Fruit fly (Drosophila melanogaster) whole organism, embryonic: Measurements from ENCODE around the gene Nepl20.

Source experiments
- Asciz ChIP-seq: fragments of 200-800 bp; sonication (Bioruptor generic); optimal IDR thresholded peaks from 2 replicates; lab custom pipeline; 2017; ENCODE audit warnings: missing biosample characterization, mild to moderate bottlenecking, missing genetic modification characterization, missing genetic modification reagents
- B-H2 ChIP-seq: fragments of 200-800 bp; sonication (Bioruptor generic); optimal IDR thresholded peaks from 2 replicates; lab custom pipeline; 2018; ENCODE audit warnings: missing biosample characterization, mild to moderate bottlenecking, missing genetic modification characterization
- CG12155 ChIP-seq: fragments of 200-800 bp; sonication (Bioruptor generic); optimal IDR thresholded peaks from 3 replicates; lab custom pipeline; 2016; ENCODE audit warnings: missing biosample characterization, missing genetic modification characterization
- CG12236 ChIP-seq: fragments of 200-800 bp; sonication (Bioruptor generic); optimal IDR thresholded peaks from 2 replicates; lab custom pipeline; 2016; ENCODE audit warnings: missing biosample characterization, missing genetic modification characterization
- CG1233 ChIP-seq: fragments of 200-800 bp; sonication (Bioruptor generic); optimal IDR thresholded peaks from 4 replicates; lab custom pipeline; 2018; ENCODE audit warnings: missing biosample characterization, mild to moderate bottlenecking, missing genetic modification characterization
- CG14441 ChIP-seq: fragments of 200-800 bp; sonication (Bioruptor generic); IDR thresholded peaks from 2 replicates; pipeline ENCODE4 v1.3.6; 2022; ENCODE audit warnings: missing biosample characterization, missing genetic modification characterization
- CG14667 ChIP-seq: fragments of 200-800 bp; sonication (Bioruptor generic); IDR thresholded peaks from 2 replicates; pipeline ENCODE4 v1.3.6; 2022; ENCODE audit warnings: missing biosample characterization, missing genetic modification characterization
- CG15601 ChIP-seq: fragments of 200-800 bp; sonication (Bioruptor generic); optimal IDR thresholded peaks from 3 replicates; lab custom pipeline; 2019; ENCODE audit warnings: missing biosample characterization, mild to moderate bottlenecking, missing genetic modification characterization, moderate library complexity
- CG16815 ChIP-seq: fragments of 200-800 bp; sonication (Bioruptor generic); optimal IDR thresholded peaks from 3 replicates; lab custom pipeline; 2017; ENCODE audit warnings: missing biosample characterization, mild to moderate bottlenecking, missing genetic modification characterization
- CG17359 ChIP-seq: fragments of 200-800 bp; sonication (Bioruptor generic); optimal IDR thresholded peaks from 3 replicates; lab custom pipeline; 2018; ENCODE audit warnings: missing biosample characterization, mild to moderate bottlenecking, missing genetic modification characterization, moderate library complexity
- CG2120 ChIP-seq: fragments of 200-800 bp; sonication (Bioruptor generic); optimal IDR thresholded peaks from 3 replicates; lab custom pipeline; 2016; ENCODE audit warnings: missing biosample characterization, missing genetic modification characterization
- CG30403 ChIP-seq: fragments of 200-800 bp; sonication (Bioruptor generic); optimal IDR thresholded peaks from 3 replicates; lab custom pipeline; 2016; ENCODE audit warnings: missing biosample characterization, missing genetic modification characterization
- CG31365 ChIP-seq: fragments of 200-800 bp; sonication (Bioruptor generic); optimal IDR thresholded peaks from 2 replicates; lab custom pipeline; 2018; ENCODE audit warnings: missing biosample characterization, mild to moderate bottlenecking, missing genetic modification characterization
- CG34422 ChIP-seq: fragments of 200-800 bp; sonication (Bioruptor generic); IDR thresholded peaks from 3 replicates; pipeline ENCODE4 v1.3.6; 2022; ENCODE audit warnings: missing biosample characterization, missing genetic modification characterization
- CG4617 ChIP-seq: fragments of 200-800 bp; sonication (Bioruptor generic); optimal IDR thresholded peaks from 3 replicates; lab custom pipeline; 2016; ENCODE audit warnings: missing biosample characterization, missing genetic modification characterization, borderline replicate concordance
- CG4854 ChIP-seq: fragments of 200-800 bp; sonication (Bioruptor generic); optimal IDR thresholded peaks from 2 replicates; lab custom pipeline; 2016; ENCODE audit warnings: missing biosample characterization, missing genetic modification characterization, inconsistent platforms
- CG6175 ChIP-seq: fragments of 200-800 bp; sonication (Bioruptor generic); IDR thresholded peaks from 3 replicates; pipeline ENCODE4 v1.3.6; 2022; ENCODE audit warnings: missing biosample characterization, missing genetic modification characterization
- CG7987 ChIP-seq: fragments of 200-800 bp; sonication (Bioruptor generic); optimal IDR thresholded peaks from 2 replicates; lab custom pipeline; 2018; ENCODE audit warnings: missing biosample characterization, mild to moderate bottlenecking, missing genetic modification characterization, moderate library complexity
- CG8290 ChIP-seq, 3 experiments: fragments of 200-800 bp; sonication (Bioruptor generic); optimal IDR thresholded peaks; 2 replicates each; lab custom pipeline; 2016 to 2019; ENCODE audit warnings: missing biosample characterization in 3 of 3, missing genetic modification characterization in 3 of 3, mild to moderate bottlenecking in 2 of 3, moderate library complexity in 1 of 3
- CG9727 ChIP-seq: fragments of 200-800 bp; sonication (Bioruptor generic); optimal IDR thresholded peaks from 3 replicates; lab custom pipeline; 2017; ENCODE audit warnings: missing biosample characterization, mild to moderate bottlenecking, missing genetic modification characterization
- CG9797 ChIP-seq: fragments of 200-800 bp; sonication (Bioruptor generic); optimal IDR thresholded peaks from 3 replicates; lab custom pipeline; 2018; ENCODE audit warnings: missing biosample characterization, mild to moderate bottlenecking, missing genetic modification characterization
- Dad ChIP-seq: fragments of 200-800 bp; sonication (Bioruptor generic); optimal IDR thresholded peaks from 3 replicates; lab custom pipeline; 2016; ENCODE audit warnings: missing biosample characterization, missing genetic modification characterization
- Deaf1 ChIP-seq: fragments of 200-800 bp; optimal IDR thresholded peaks from 3 replicates; lab custom pipeline; 2019; ENCODE audit warnings: missing biosample characterization, mild to moderate bottlenecking, missing genetic modification characterization, moderate library complexity
- E2f2 ChIP-seq: fragments of 200-800 bp; sonication (Bioruptor generic); IDR thresholded peaks from 2 replicates; pipeline ENCODE4 v1.3.6; 2022; ENCODE audit warnings: missing biosample characterization, missing genetic modification characterization
- Eip74EF ChIP-seq, 2 experiments: fragments of 200-800 bp in 1 of 2; fragments of >200 bp in 1 of 2; sonication (Bioruptor generic) in 1 of 2; optimal IDR thresholded peaks; 2 replicates each; lab custom pipeline; 2017 to 2019; ENCODE audit warnings: missing biosample characterization in 2 of 2, missing genetic modification characterization in 2 of 2, mild to moderate bottlenecking in 1 of 2, moderate library complexity in 1 of 2
- Ets97D ChIP-seq: fragments of 200-800 bp; sonication (Bioruptor generic); optimal IDR thresholded peaks from 3 replicates; lab custom pipeline; 2016; ENCODE audit warnings: missing biosample characterization, missing genetic modification characterization
- HLH3B ChIP-seq: fragments of 200-800 bp; sonication (Bioruptor generic); IDR thresholded peaks from 2 replicates; pipeline ENCODE4 v1.3.6; 2022; ENCODE audit warnings: missing biosample characterization, missing genetic modification characterization
- Hsf ChIP-seq: fragments of 200-800 bp; sonication (Bioruptor generic); optimal IDR thresholded peaks from 3 replicates; lab custom pipeline; 2016; ENCODE audit warnings: missing biosample characterization, missing genetic modification characterization
- MBD-R2 ChIP-seq: fragments of 200-800 bp; sonication (Bioruptor generic); IDR thresholded peaks from 2 replicates; pipeline ENCODE4 v1.3.6; 2022; ENCODE audit warnings: missing biosample characterization, missing genetic modification characterization
- Stat92E ChIP-seq, 3 experiments: fragments of >200 bp in 2 of 3; fragments of 200-800 bp in 1 of 3; sonication (Bioruptor generic) in 1 of 3; optimal IDR thresholded peaks; 2 replicates each; lab custom pipeline; 2017 to 2019; ENCODE audit warnings: missing biosample characterization in 3 of 3, missing genetic modification characterization in 3 of 3, mild to moderate bottlenecking in 1 of 3, moderate library complexity in 1 of 3
- ab ChIP-seq: fragments of 200-800 bp; sonication (Bioruptor generic); optimal IDR thresholded peaks from 2 replicates; lab custom pipeline; 2016; ENCODE audit warnings: missing biosample characterization, missing genetic modification characterization
- cg ChIP-seq: fragments of 200-800 bp; sonication (Bioruptor generic); optimal IDR thresholded peaks from 3 replicates; lab custom pipeline; 2019; ENCODE audit warnings: missing biosample characterization, mild to moderate bottlenecking, missing genetic modification characterization, moderate library complexity
- dan ChIP-seq: fragments of 200-800 bp; sonication (Bioruptor generic); IDR thresholded peaks from 2 replicates; pipeline ENCODE4 v1.3.6; 2022; ENCODE audit warnings: missing biosample characterization, missing genetic modification characterization
- dm ChIP-seq: fragments of 200-800 bp; sonication (Bioruptor generic); optimal IDR thresholded peaks from 3 replicates; lab custom pipeline; 2016; ENCODE audit warnings: missing biosample characterization, missing genetic modification characterization
- emc ChIP-seq: fragments of 200-800 bp; sonication (Bioruptor generic); optimal IDR thresholded peaks from 2 replicates; lab custom pipeline; 2016; ENCODE audit warnings: missing biosample characterization, missing genetic modification characterization
- ems ChIP-seq: fragments of 200-800 bp; sonication (Bioruptor generic); optimal IDR thresholded peaks from 3 replicates; lab custom pipeline; 2016; ENCODE audit warnings: missing biosample characterization, missing genetic modification characterization
- fd102C ChIP-seq: fragments of 200-800 bp; sonication (Bioruptor generic); optimal IDR thresholded peaks from 2 replicates; lab custom pipeline; 2018; ENCODE audit warnings: missing biosample characterization, mild to moderate bottlenecking, missing genetic modification characterization, moderate library complexity
- grn ChIP-seq: fragments of 200-800 bp; sonication (Bioruptor generic); optimal IDR thresholded peaks from 3 replicates; lab custom pipeline; 2017; ENCODE audit warnings: missing biosample characterization, missing genetic modification characterization
- lab ChIP-seq: fragments of 200-800 bp; sonication (Bioruptor generic); optimal IDR thresholded peaks from 3 replicates; lab custom pipeline; 2017; ENCODE audit warnings: missing biosample characterization, missing genetic modification characterization, mild to moderate bottlenecking, moderate library complexity, missing genetic modification reagents
- nmo ChIP-seq: fragments of 200-800 bp; sonication (Bioruptor generic); optimal IDR thresholded peaks from 2 replicates; lab custom pipeline; 2018; ENCODE audit warnings: missing biosample characterization, mild to moderate bottlenecking, missing genetic modification characterization, moderate library complexity
- p53 ChIP-seq: fragments of 200-800 bp; sonication (Bioruptor generic); optimal IDR thresholded peaks from 2 replicates; lab custom pipeline; 2016; ENCODE audit warnings: missing biosample characterization, missing genetic modification characterization
- scrt ChIP-seq: fragments of 200-800 bp; sonication (Bioruptor generic); optimal IDR thresholded peaks from 2 replicates; lab custom pipeline; 2018; ENCODE audit warnings: missing biosample characterization, mild to moderate bottlenecking, missing genetic modification characterization, moderate library complexity
- seq ChIP-seq: fragments of 200-800 bp; sonication (Bioruptor generic); IDR thresholded peaks from 2 replicates; pipeline ENCODE4 v1.3.6; 2022; ENCODE audit warnings: missing biosample characterization, missing genetic modification characterization
- shn ChIP-seq: fragments of 200-800 bp; sonication (Bioruptor generic); optimal IDR thresholded peaks from 3 replicates; lab custom pipeline; 2016; ENCODE audit warnings: missing biosample characterization, missing genetic modification characterization
- ssp ChIP-seq: fragments of 200-800 bp; sonication (Bioruptor generic); IDR thresholded peaks from 2 replicates; pipeline ENCODE4 v1.3.6; 2022; ENCODE audit warnings: missing biosample characterization, missing genetic modification characterization
- toy ChIP-seq: fragments of 200-800 bp; sonication (Bioruptor generic); IDR thresholded peaks from 2 replicates; pipeline ENCODE4 v1.3.6; 2022; ENCODE audit warnings: missing biosample characterization, missing genetic modification characterization
- wdn ChIP-seq: fragments of 200-800 bp; sonication (Bioruptor generic); IDR thresholded peaks from 2 replicates; pipeline ENCODE4 v1.3.6; 2022; ENCODE audit warnings: missing biosample characterization, missing genetic modification characterization
- yki ChIP-seq: fragments of >200 bp; optimal IDR thresholded peaks from 3 replicates; lab custom pipeline; 2018
- zen2 ChIP-seq: fragments of 200-800 bp; sonication (Bioruptor generic); IDR thresholded peaks from 3 replicates; pipeline ENCODE4 v1.3.6; 2022; ENCODE audit warnings: missing biosample characterization, missing genetic modification characterization; ENCODE audit not compliant: partially characterized antibody

Nepl20 gene

dm6 chr3R:28844611-28845376 lies 35.8 kb upstream of the Nepl20 start, which contains the start of the genes Apc and spg (continued):
- TF ChIP-seq HLH3B (GFP tag; lab: Robert Waterston, UW) (peak; percentile 32; the same call in 1 of the 2 replicates), CG17359 (tag; lab: Kevin White, UChicago) (peak; percentile 10), Hsf (no peak), CG9797 (GFP tag; lab: Kevin White, UChicago) (peak; percentile 95), grn (peak; percentile 32), CG7987 (GFP tag; lab: Kevin White, UChicago) (peak; percentile 76), CG6175 (GFP tag; lab: Robert Waterston, UW) (no peak), CG16815 (GFP tag; lab: Kevin White, UChicago) (peak; percentile 1), CG12155 (GFP tag; lab: Kevin White, UChicago) (peak; percentile 47), CG4854 (GFP tag; lab: Kevin White, UChicago) (no peak), CG9727 (peak; percentile 20), Stat92E (GFP tag; optimal IDR thresholded peaks at IDR 0.05; lab: Kevin White, UChicago) (peak in 1 of 3 experiments; percentile 65), seq (GFP tag; lab: Robert Waterston, UW) (0 out of 2 replicates have a peak, but pooled peaks have one; percentile 40), MBD-R2 (GFP tag; lab: Robert Waterston, UW) (peak; percentile 62), CG1233 (GFP tag; lab: Kevin White, UChicago) (peak; percentile 19), scrt (GFP tag; lab: Kevin White, UChicago) (peak; percentile 31), p53 (no peak), CG8290 (GFP tag; optimal IDR thresholded peaks at IDR 0.05; lab: Kevin White, UChicago) (no peak), CG8290 (tag; optimal IDR thresholded peaks at IDR 0.05; lab: Kevin White, UChicago) (peak in 1 of 2 experiments; percentile 89), CG34422 (GFP tag; lab: Robert Waterston, UW) (peak; percentile 60; the same call in 1 of the 3 replicates), toy (no peak), Deaf1 (peak; percentile 30), shn (GFP tag; lab: Kevin White, UChicago) (no peak), emc (GFP tag; lab: Kevin White, UChicago) (no peak), yki (lab: Kevin White, UChicago) (no peak), fd102C (GFP tag; lab: Kevin White, UChicago) (peak; percentile 29), CG30403 (peak; percentile 28), ab (GFP tag; lab: Kevin White, UChicago) (no peak), Eip74EF (GFP tag; optimal IDR thresholded peaks at IDR 0.05; lab: Kevin White, UChicago) (peak in 1 of 2 experiments; percentile 8), Asciz (GFP tag; lab: Kevin White, UChicago) (peak; percentile 37), nmo (GFP tag; lab: Kevin White, UChicago) (peak; percentile 71), cg (GFP tag; lab: Kevin White, UChicago) (no peak), CG14441 (no peak), CG2120 (GFP tag; lab: Kevin White, UChicago) (peak; percentile 53), dan (GFP tag; lab: Robert Waterston, UW) (no peak), Ets97D (GFP tag; lab: Kevin White, UChicago) (peak; percentile 63), CG31365 (peak; percentile 64), ems (GFP tag; lab: Kevin White, UChicago) (peak; percentile 39), wdn (GFP tag; lab: Robert Waterston, UW) (0 out of 2 replicates have a peak, but pooled peaks have one; percentile 8), Dad (GFP tag; lab: Kevin White, UChicago) (no peak), CG4617 (peak; percentile 6), E2f2 (GFP tag; lab: Robert Waterston, UW) (peak; percentile 49), ssp (no peak), CG12236 (GFP tag; lab: Kevin White, UChicago) (no peak), lab (peak; percentile 66), CG14667 (GFP tag; lab: Robert Waterston, UW) (no peak), CG15601 (tag; lab: Kevin White, UChicago) (peak; percentile 27), zen2 (no peak; the same call in 2 of the 3 replicates), dm (GFP tag; lab: Kevin White, UChicago) (peak; percentile 5), B-H2 (GFP tag; lab: Kevin White, UChicago) (peak; percentile 16)
